Worm (Caenorhabditis elegans): ENCODE results near the gene C26E6.12.

ce11 chrIII:4903784-4904183 is 28.3 kb downstream of the C26E6.12 start, which contains the start of gene kbp-2:
- TF ChIP-seq klf-2 (GFP tag; conservative IDR thresholded peaks at IDR 0.05): no peak
- no peak for TF ChIP-seq flt-1 (GFP tag; IDR thresholded peaks at IDR 0.05)
- no peak for TF ChIP-seq ztf-23 (GFP tag; IDR thresholded peaks at IDR 0.05)
- TF ChIP-seq med-1 (GFP tag; optimal IDR thresholded peaks at IDR 0.05; ENCODE audit: insufficient read depth): no peak
- no peak for TF ChIP-seq ref-1 (GFP tag; conservative IDR thresholded peaks at IDR 0.05)
- TF ChIP-seq cog-1 (tag; optimal IDR thresholded peaks at IDR 0.05): no peak
- TF ChIP-seq ztf-29 (GFP tag; IDR thresholded peaks at IDR 0.05): no peak

Measured in whole organism, midembryonic.